Worm (Caenorhabditis elegans) whole organism, late embryonic: Measurements from ENCODE around the gene ZK177.11.

ENCODE experiments used
- ama-1 ChIP-seq: fragments of 150-350 bp; optimal IDR thresholded peaks from 2 replicates; lab custom pipeline; 2014
- nhr-11 ChIP-seq: fragments of 150-350 bp; optimal IDR thresholded peaks from 2 replicates; lab custom pipeline; 2014; ENCODE audit warnings: missing biosample characterization, missing genetic modification characterization
- nhr-232 ChIP-seq: sonication (generic microtip); optimal IDR thresholded peaks from 2 replicates; lab custom pipeline; 2016; ENCODE audit warnings: missing genetic modification characterization, missing compliant biosample characterization
- sox-2 ChIP-seq: fragments of 200-800 bp; sonication (Bioruptor generic); IDR thresholded peaks from 2 replicates; pipeline ENCODE4 v1.3.6; 2022; ENCODE audit warnings: missing genetic modification reagents, missing genetic modification characterization, missing compliant biosample characterization

ce11 chrII:5511417-5512353, 11.1 kb upstream of the ZK177.11 start:
- TF ChIP-seq nhr-232 (no peak), nhr-11 (tag; lab: Kevin White, UChicago) (no peak), sox-2 (GFP tag; lab: Robert Waterston, UW) (no peak), ama-1 (lab: Kevin White, UChicago) (no peak)
